Worm (Caenorhabditis elegans) whole organism, L4 larva: ENCODE measurements around the gene sdz-27.

Experiments
- ceh-32 ChIP-seq: sonication (generic microtip); optimal IDR thresholded peaks from 2 replicates; lab custom pipeline; 2016; ENCODE audit warnings: mild to moderate bottlenecking, missing genetic modification characterization, missing compliant biosample characterization; ENCODE audit not compliant: poor library complexity
- ces-1 ChIP-seq: fragments of 150-350 bp; sonication (generic microtip); optimal IDR thresholded peaks from 4 replicates; lab custom pipeline; 2014; ENCODE audit warnings: missing biosample characterization, missing genetic modification reagents, missing genetic modification characterization
- fkh-10 ChIP-seq: fragments of 150-350 bp; optimal IDR thresholded peaks from 2 replicates; lab custom pipeline; 2014; ENCODE audit warnings: missing biosample characterization, missing genetic modification reagents, missing genetic modification characterization
- gei-8 ChIP-seq: fragments of 200-800 bp; sonication (Bioruptor generic); optimal IDR thresholded peaks from 2 replicates; lab custom pipeline; 2018; ENCODE audit warnings: mild to moderate bottlenecking, missing genetic modification characterization, missing compliant biosample characterization
- jun-1 ChIP-seq: fragments of 150-350 bp; optimal IDR thresholded peaks from 2 replicates; lab custom pipeline; 2014; ENCODE audit warnings: missing biosample characterization, missing genetic modification reagents, missing genetic modification characterization
- nhr-102 ChIP-seq: sonication (generic microtip); optimal IDR thresholded peaks from 2 replicates; lab custom pipeline; 2016; ENCODE audit warnings: mild to moderate bottlenecking, missing genetic modification characterization, moderate library complexity, missing compliant biosample characterization
- nhr-28 ChIP-seq: fragments of 150-350 bp; optimal IDR thresholded peaks from 2 replicates; lab custom pipeline; 2014; ENCODE audit warnings: missing biosample characterization, missing genetic modification characterization
- saeg-2 ChIP-seq: fragments of 200-800 bp; sonication (Bioruptor generic); IDR thresholded peaks from 2 replicates; pipeline ENCODE4 v1.3.6; 2022; ENCODE audit warnings: missing genetic modification reagents, missing genetic modification characterization, missing compliant biosample characterization
- snpc-1.2 ChIP-seq: fragments of 200-800 bp; sonication (Bioruptor generic); IDR thresholded peaks from 2 replicates; pipeline ENCODE4 v1.3.6; 2022; ENCODE audit warnings: missing genetic modification reagents, missing genetic modification characterization, missing compliant biosample characterization
- zag-1 ChIP-seq: fragments of 150-350 bp; optimal IDR thresholded peaks from 2 replicates; lab custom pipeline; 2014; ENCODE audit warnings: missing biosample characterization, missing genetic modification characterization
- zfp-2 ChIP-seq: sonication (generic microtip); optimal IDR thresholded peaks from 2 replicates; lab custom pipeline; 2016; ENCODE audit warnings: mild to moderate bottlenecking, missing genetic modification characterization, missing compliant biosample characterization

The sdz-27 gene

DNA sequence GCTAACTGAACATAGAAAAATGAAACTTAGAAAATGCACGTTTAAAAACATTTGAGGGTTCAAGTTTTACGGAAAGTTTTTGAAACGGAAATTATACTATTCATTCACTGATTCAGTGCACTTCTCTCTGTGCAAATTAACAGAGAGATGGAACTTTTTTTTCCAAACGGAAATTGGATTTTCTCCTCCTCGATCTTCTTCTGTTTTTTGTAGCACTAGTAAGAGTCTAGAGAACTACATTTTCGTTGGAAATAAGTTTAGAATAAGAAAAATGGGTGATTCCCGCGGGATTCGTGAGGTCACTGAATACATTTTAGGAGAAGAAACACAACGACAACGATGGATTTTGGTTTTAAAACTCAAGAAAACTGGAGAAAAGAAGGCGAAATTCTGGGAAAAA, 48.9 kb downstream of the sdz-27 start:
- TF ChIP-seq nhr-102 (no peak), ces-1 (GFP tag; lab: Kevin White, UChicago) (peak; percentile 70), fkh-10 (peak; percentile 57), saeg-2 (GFP tag; lab: Robert Waterston, UW) (no peak), snpc-1.2 (GFP tag; lab: Robert Waterston, UW) (no peak), nhr-28 (tag; lab: Kevin White, UChicago) (no peak), jun-1 (tag; lab: Kevin White, UChicago) (no peak), gei-8 (GFP tag; lab: Kevin White, UChicago) (no peak), zfp-2 (tag; lab: Kevin White, UChicago) (no peak), zag-1 (tag; lab: Kevin White, UChicago) (no peak), ceh-32 (no peak)
- TF ChIP-seq, all 104 proteins: peak for 2
